Fruit fly (Drosophila melanogaster) whole organism, embryonic: ENCODE results near the gene ich.

Experiments used
- ATbp ChIP-seq: fragments of 200-800 bp; sonication (Bioruptor generic); optimal IDR thresholded peaks from 2 replicates; lab custom pipeline; 2017; ENCODE audit warnings: missing biosample characterization, mild to moderate bottlenecking, missing genetic modification characterization, missing genetic modification reagents
- Atf-2 ChIP-seq: fragments of 200-800 bp; sonication (Bioruptor generic); optimal IDR thresholded peaks from 2 replicates; lab custom pipeline; 2016; ENCODE audit warnings: missing biosample characterization, missing genetic modification characterization
- Atf6 ChIP-seq: fragments of 200-800 bp; sonication (Bioruptor generic); IDR thresholded peaks from 2 replicates; pipeline ENCODE4 v1.3.6; 2022; ENCODE audit warnings: missing biosample characterization, missing genetic modification characterization
- C15 ChIP-seq: fragments of 200-800 bp; sonication (Bioruptor generic); IDR thresholded peaks from 3 replicates; pipeline ENCODE4 v1.3.6; 2022; ENCODE audit warnings: missing biosample characterization, missing genetic modification characterization
- CG14441 ChIP-seq: fragments of 200-800 bp; sonication (Bioruptor generic); IDR thresholded peaks from 2 replicates; pipeline ENCODE4 v1.3.6; 2022; ENCODE audit warnings: missing biosample characterization, missing genetic modification characterization
- CG14710 ChIP-seq: fragments of 200-800 bp; sonication (Bioruptor generic); optimal IDR thresholded peaks from 3 replicates; lab custom pipeline; 2019; ENCODE audit warnings: missing biosample characterization, mild to moderate bottlenecking, missing genetic modification characterization, moderate library complexity
- CG18011 ChIP-seq: fragments of 200-800 bp; sonication (Bioruptor generic); optimal IDR thresholded peaks from 2 replicates; lab custom pipeline; 2017; ENCODE audit warnings: missing biosample characterization, missing genetic modification characterization, mild to moderate bottlenecking, moderate library complexity, missing genotype
- CG18262 ChIP-seq: fragments of 200-800 bp; optimal IDR thresholded peaks from 3 replicates; lab custom pipeline; 2019; ENCODE audit warnings: missing biosample characterization, mild to moderate bottlenecking, missing genetic modification characterization, moderate library complexity
- CG2116 ChIP-seq: fragments of 200-800 bp; sonication (Bioruptor generic); optimal IDR thresholded peaks from 3 replicates; lab custom pipeline; 2018; ENCODE audit warnings: missing biosample characterization, mild to moderate bottlenecking, missing genetic modification characterization
- CG2129 ChIP-seq: fragments of 200-800 bp; sonication (Bioruptor generic); IDR thresholded peaks from 2 replicates; pipeline ENCODE4 v1.3.6; 2022; ENCODE audit warnings: missing biosample characterization, missing genetic modification characterization; ENCODE audit not compliant: partially characterized antibody
- CG2712 ChIP-seq: fragments of 200-800 bp; optimal IDR thresholded peaks from 3 replicates; lab custom pipeline; 2019; ENCODE audit warnings: missing biosample characterization, mild to moderate bottlenecking, missing genetic modification characterization, moderate library complexity
- CG2889 ChIP-seq: fragments of 200-800 bp; sonication (Bioruptor generic); IDR thresholded peaks from 3 replicates; pipeline ENCODE4 v1.3.6; 2022; ENCODE audit warnings: missing biosample characterization, missing genetic modification characterization
- CG32532 ChIP-seq: fragments of 200-800 bp; sonication (Bioruptor generic); IDR thresholded peaks from 2 replicates; pipeline ENCODE4 v1.3.6; 2022; ENCODE audit warnings: missing biosample characterization, missing genetic modification characterization
- CG3281 ChIP-seq: fragments of 200-800 bp; sonication (Bioruptor generic); optimal IDR thresholded peaks from 3 replicates; lab custom pipeline; 2017; ENCODE audit warnings: missing biosample characterization, mild to moderate bottlenecking, missing genetic modification characterization
- CG4282 ChIP-seq: fragments of 200-800 bp; sonication (Bioruptor generic); optimal IDR thresholded peaks from 2 replicates; lab custom pipeline; 2016; ENCODE audit warnings: missing biosample characterization, missing genetic modification characterization
- CG5245 ChIP-seq: fragments of 200-800 bp; sonication (Bioruptor generic); optimal IDR thresholded peaks from 3 replicates; lab custom pipeline; 2016; ENCODE audit warnings: missing biosample characterization, missing genetic modification characterization
- CG6272 ChIP-seq: fragments of 200-800 bp; sonication (Bioruptor generic); IDR thresholded peaks from 2 replicates; pipeline ENCODE4 v1.3.6; 2022; ENCODE audit warnings: missing biosample characterization, missing genetic modification characterization
- CG6689 ChIP-seq: fragments of 200-800 bp; sonication (Bioruptor generic); IDR thresholded peaks from 2 replicates; pipeline ENCODE4 v1.3.6; 2022; ENCODE audit warnings: missing biosample characterization, missing genetic modification characterization
- CG7372 ChIP-seq: fragments of 200-800 bp; sonication (Bioruptor generic); IDR thresholded peaks from 2 replicates; pipeline ENCODE4 v1.3.6; 2022; ENCODE audit warnings: missing biosample characterization, missing genetic modification characterization
- CG7786 ChIP-seq: fragments of 200-800 bp; sonication (Bioruptor generic); optimal IDR thresholded peaks from 2 replicates; lab custom pipeline; 2016; ENCODE audit warnings: missing biosample characterization, missing genetic modification characterization
- Chrac-16 ChIP-seq: fragments of 200-800 bp; sonication (Bioruptor generic); optimal IDR thresholded peaks from 3 replicates; lab custom pipeline; 2016; ENCODE audit warnings: missing biosample characterization, missing genetic modification characterization
- Ets65A ChIP-seq: fragments of 200-800 bp; sonication (Bioruptor generic); peaks from one replicate; lab custom pipeline; 2016; ENCODE audit warnings: missing biosample characterization, missing genetic modification characterization
- Hr3 ChIP-seq: fragments of 200-800 bp; sonication (Bioruptor generic); optimal IDR thresholded peaks from 3 replicates; lab custom pipeline; 2016; ENCODE audit warnings: missing biosample characterization, missing genetic modification characterization
- Myb ChIP-seq: fragments of 200-800 bp; sonication (Bioruptor generic); optimal IDR thresholded peaks from 2 replicates; lab custom pipeline; 2016; ENCODE audit warnings: missing biosample characterization, missing genetic modification characterization
- NK7.1 ChIP-seq: fragments of 200-800 bp; sonication (Bioruptor generic); optimal IDR thresholded peaks from 3 replicates; lab custom pipeline; 2016; ENCODE audit warnings: missing biosample characterization, missing genetic modification characterization
- Pdp1 ChIP-seq, 2 experiments: fragments of 200-800 bp; sonication (Bioruptor generic); optimal IDR thresholded peaks; 3 replicates each; lab custom pipeline; 2016; ENCODE audit warnings: missing biosample characterization in 2 of 2, missing genetic modification characterization in 2 of 2, mild to moderate bottlenecking in 1 of 2, moderate library complexity in 1 of 2
- Scr ChIP-seq: fragments of 200-800 bp; sonication (Bioruptor generic); IDR thresholded peaks from 2 replicates; pipeline ENCODE4 v1.3.6; 2022; ENCODE audit warnings: missing biosample characterization, missing genetic modification characterization; ENCODE audit not compliant: partially characterized antibody
- Sry-δ ChIP-seq: fragments of 200-800 bp; sonication (Bioruptor generic); optimal IDR thresholded peaks from 2 replicates; lab custom pipeline; 2016; ENCODE audit warnings: missing biosample characterization, missing genetic modification characterization
- Stat92E ChIP-seq, 3 experiments: fragments of >200 bp in 2 of 3; fragments of 200-800 bp in 1 of 3; sonication (Bioruptor generic) in 1 of 3; optimal IDR thresholded peaks; 2 replicates each; lab custom pipeline; 2017 to 2019; ENCODE audit warnings: missing biosample characterization in 3 of 3, missing genetic modification characterization in 3 of 3, mild to moderate bottlenecking in 1 of 3, moderate library complexity in 1 of 3
- amos ChIP-seq: fragments of 200-800 bp; sonication (Bioruptor generic); IDR thresholded peaks from 2 replicates; pipeline ENCODE4 v1.3.6; 2022; ENCODE audit warnings: missing biosample characterization, missing genetic modification characterization; ENCODE audit not compliant: partially characterized antibody
- chif ChIP-seq, 2 experiments: fragments of 200-800 bp; sonication (Bioruptor generic); optimal IDR thresholded peaks; 3 replicates each; lab custom pipeline; 2016; ENCODE audit warnings: missing biosample characterization in 2 of 2, missing genetic modification characterization in 2 of 2
- crc ChIP-seq: fragments of 200-800 bp; sonication (Bioruptor generic); optimal IDR thresholded peaks from 2 replicates; lab custom pipeline; 2016; ENCODE audit warnings: missing biosample characterization, missing genetic modification characterization
- dmrt11E ChIP-seq: fragments of 200-800 bp; sonication (Bioruptor generic); optimal IDR thresholded peaks from 3 replicates; lab custom pipeline; 2018; ENCODE audit warnings: missing biosample characterization, mild to moderate bottlenecking, missing genetic modification characterization, moderate library complexity
- ftz-f1 ChIP-seq: fragments of 200-800 bp; sonication (Bioruptor generic); optimal IDR thresholded peaks from 2 replicates; lab custom pipeline; 2016; ENCODE audit warnings: missing biosample characterization, missing genetic modification characterization
- gem ChIP-seq: fragments of 200-800 bp; sonication (Bioruptor generic); optimal IDR thresholded peaks from 2 replicates; lab custom pipeline; 2019; ENCODE audit warnings: missing biosample characterization, mild to moderate bottlenecking, missing genetic modification characterization, moderate library complexity
- gro ChIP-seq: fragments of 200-800 bp; sonication (Bioruptor generic); optimal IDR thresholded peaks from 2 replicates; lab custom pipeline; 2016; ENCODE audit warnings: missing biosample characterization, missing genetic modification characterization
- kni ChIP-seq: fragments of 200-800 bp; sonication (Bioruptor generic); optimal IDR thresholded peaks from 3 replicates; lab custom pipeline; 2017; ENCODE audit warnings: mild to moderate bottlenecking, missing biosample characterization, missing genetic modification reagents, missing genetic modification characterization
- lilli ChIP-seq: fragments of 200-800 bp; sonication (Bioruptor generic); optimal IDR thresholded peaks from 3 replicates; lab custom pipeline; 2016; ENCODE audit warnings: missing biosample characterization, missing genetic modification characterization
- lmd ChIP-seq: fragments of 200-800 bp; sonication (Bioruptor generic); IDR thresholded peaks from 2 replicates; pipeline ENCODE4 v1.3.6; 2022; ENCODE audit warnings: missing biosample characterization, missing genetic modification characterization
- lola ChIP-seq, 3 experiments: fragments of >200 bp in 2 of 3; fragments of 200-800 bp in 1 of 3; sonication (Bioruptor generic) in 1 of 3; optimal IDR thresholded peaks; 2 replicates each; lab custom pipeline; 2017 to 2019; ENCODE audit warnings: missing biosample characterization in 3 of 3, missing genetic modification characterization in 3 of 3, mild to moderate bottlenecking in 1 of 3, moderate library complexity in 1 of 3
- pb ChIP-seq: fragments of 200-800 bp; sonication (Bioruptor generic); optimal IDR thresholded peaks from 3 replicates; lab custom pipeline; 2016; ENCODE audit warnings: missing biosample characterization, missing genetic modification characterization
- phol ChIP-seq: fragments of 200-800 bp; sonication (Bioruptor generic); optimal IDR thresholded peaks from 3 replicates; lab custom pipeline; 2018; ENCODE audit warnings: missing biosample characterization, mild to moderate bottlenecking, missing genetic modification characterization, moderate library complexity
- sens ChIP-seq: fragments of 200-800 bp; sonication (Bioruptor generic); peaks from one replicate; lab custom pipeline; 2016; ENCODE audit warnings: missing biosample characterization, missing genetic modification characterization
- seq ChIP-seq: fragments of 200-800 bp; sonication (Bioruptor generic); IDR thresholded peaks from 2 replicates; pipeline ENCODE4 v1.3.6; 2022; ENCODE audit warnings: missing biosample characterization, missing genetic modification characterization
- sqz ChIP-seq: fragments of 200-800 bp; sonication (Bioruptor generic); optimal IDR thresholded peaks from 3 replicates; lab custom pipeline; 2018; ENCODE audit warnings: missing biosample characterization, mild to moderate bottlenecking, missing genetic modification characterization
- sug ChIP-seq: fragments of 200-800 bp; optimal IDR thresholded peaks from 2 replicates; lab custom pipeline; 2019; ENCODE audit warnings: missing biosample characterization, mild to moderate bottlenecking, missing genetic modification characterization, moderate library complexity
- tgo ChIP-seq: fragments of 200-800 bp; sonication (Bioruptor generic); IDR thresholded peaks from 3 replicates; pipeline ENCODE4 v1.3.6; 2022; ENCODE audit warnings: missing biosample characterization, missing genetic modification characterization
- unc-4 ChIP-seq: fragments of 200-800 bp; sonication (Bioruptor generic); IDR thresholded peaks from 2 replicates; pipeline ENCODE4 v1.3.6; 2022; ENCODE audit warnings: missing biosample characterization, missing genetic modification characterization; ENCODE audit not compliant: partially characterized antibody
- vvl ChIP-seq: fragments of 200-800 bp; sonication (Bioruptor generic); IDR thresholded peaks from 2 replicates; pipeline ENCODE4 v1.3.6; 2022; ENCODE audit warnings: missing biosample characterization, missing genetic modification characterization
- zfh2 ChIP-seq: fragments of 200-800 bp; sonication (Bioruptor generic); optimal IDR thresholded peaks from 2 replicates; lab custom pipeline; 2016; ENCODE audit warnings: missing biosample characterization, missing genetic modification characterization

Gene ich

DNA sequence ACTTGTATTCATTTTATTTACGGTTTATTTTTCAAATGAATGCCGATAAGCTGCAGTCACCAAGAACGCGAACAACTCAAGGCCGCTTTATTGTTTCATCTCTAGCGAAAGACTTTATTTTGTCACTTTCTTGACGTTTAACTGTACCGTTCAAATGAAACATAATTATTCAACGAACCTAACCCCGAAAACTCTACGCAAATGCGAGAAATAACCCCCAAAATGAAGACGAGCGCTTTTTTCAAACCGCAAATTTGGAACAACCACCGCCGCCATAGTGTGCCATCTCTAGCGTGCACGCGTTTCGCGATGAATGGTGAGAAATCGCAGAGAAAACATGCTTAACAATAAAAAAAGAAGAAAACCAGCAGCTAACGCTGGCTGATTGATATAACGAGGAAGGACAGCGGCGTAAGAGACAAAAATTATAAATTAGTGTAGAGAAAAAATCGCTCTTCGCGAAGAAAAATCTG is 21.8 kb upstream of the ich start, which contains the start of gene CG11970 (continued):
- TF ChIP-seq Atf6 (no peak), phol (tag; lab: Kevin White, UChicago) (peak; percentile 78), gro (GFP tag; lab: Kevin White, UChicago) (peak; percentile 12), lola (GFP tag; optimal IDR thresholded peaks at IDR 0.05; lab: Kevin White, UChicago) (peak in 1 of 3 experiments; percentile 34), crc (GFP tag; lab: Kevin White, UChicago) (peak; percentile 26), CG3281 (GFP tag; lab: Kevin White, UChicago) (peak; percentile 21), unc-4 (GFP tag; lab: Robert Waterston, UW) (peak; percentile 40; the same call in 1 of the 2 replicates), sens (GFP tag; lab: Kevin White, UChicago) (peak; percentile 84), Ets65A (peak; percentile 88), CG14710 (tag; lab: Kevin White, UChicago) (peak; percentile 55), CG18262 (tag; lab: Kevin White, UChicago) (peak; percentile 37), gem (tag; lab: Kevin White, UChicago) (no peak), NK7.1 (GFP tag; lab: Kevin White, UChicago) (no peak), chif (GFP tag; optimal IDR thresholded peaks at IDR 0.05; lab: Kevin White, UChicago) (peak in 1 of 2 experiments; percentile 7), Hr3 (GFP tag; lab: Kevin White, UChicago) (peak; percentile 32), CG2889 (GFP tag; lab: Robert Waterston, UW) (0 out of 3 replicates have a peak, but pooled peaks have one; percentile 30), CG2129 (0 out of 2 replicates have a peak, but pooled peaks have one; percentile 10), Sry-δ (GFP tag; lab: Kevin White, UChicago) (peak; percentile 92), CG4282 (GFP tag; lab: Kevin White, UChicago) (no peak), amos (GFP tag; lab: Robert Waterston, UW) (peak; percentile 57), kni (GFP tag; lab: Kevin White, UChicago) (no peak), pb (GFP tag; lab: Kevin White, UChicago) (no peak), CG2712 (tag; lab: Kevin White, UChicago) (peak; percentile 40), CG2116 (GFP tag; lab: Kevin White, UChicago) (peak; percentile 41), Pdp1 (GFP tag; optimal IDR thresholded peaks at IDR 0.05; lab: Kevin White, UChicago) (peak; percentile 32 to 47), CG7372 (0 out of 2 replicates have a peak, but pooled peaks have one; percentile 40), CG6689 (GFP tag; lab: Robert Waterston, UW) (peak; percentile 34; the same call in 1 of the 2 replicates), zfh2 (GFP tag; lab: Kevin White, UChicago) (peak; percentile 65), sqz (no peak), vvl (peak; percentile 22; the same call in 1 of the 2 replicates), dmrt11E (tag; lab: Kevin White, UChicago) (peak; percentile 22), CG6272 (GFP tag; lab: Robert Waterston, UW) (peak; percentile 69), CG5245 (GFP tag; lab: Kevin White, UChicago) (no peak), Stat92E (GFP tag; optimal IDR thresholded peaks at IDR 0.05; lab: Kevin White, UChicago) (no peak), tgo (GFP tag; lab: Robert Waterston, UW) (peak; percentile 19; the same call in 1 of the 3 replicates), C15 (GFP tag; lab: Robert Waterston, UW) (no peak), sug (tag; lab: Kevin White, UChicago) (peak; percentile 47), CG14441 (GFP tag; lab: Robert Waterston, UW) (peak; percentile 41; the same call in 1 of the 2 replicates), CG32532 (GFP tag; lab: Robert Waterston, UW) (peak; percentile 43; the same call in 1 of the 2 replicates), Atf-2 (GFP tag; lab: Kevin White, UChicago) (peak; percentile 17), CG18011 (peak; percentile 30), lmd (GFP tag; lab: Robert Waterston, UW) (peak; percentile 9; the same call in 1 of the 2 replicates), seq (GFP tag; lab: Robert Waterston, UW) (peak; percentile 53), CG7786 (peak; percentile 11), lilli (GFP tag; lab: Kevin White, UChicago) (peak; percentile 56), ATbp (no peak), Chrac-16 (GFP tag; lab: Kevin White, UChicago) (peak; percentile 36), Myb (GFP tag; lab: Kevin White, UChicago) (peak; percentile 64), ftz-f1 (GFP tag; lab: Kevin White, UChicago) (peak; percentile 97), Scr (GFP tag; lab: Robert Waterston, UW) (peak; percentile 73)
